Worm (Caenorhabditis elegans): ENCODE data around the gene ral-1.

The ral-1 gene

ce11 chrIII:3271682-3272081 lies 39.4 kb upstream of the ral-1 start:
- TF ChIP-seq fkh-2 (tag; optimal IDR thresholded peaks at IDR 0.05) (no peak), nhr-23 (tag; optimal IDR thresholded peaks at IDR 0.05) (peak; percentile 61), nhr-77 (tag; optimal IDR thresholded peaks at IDR 0.05) (no peak), ceh-28 (tag; optimal IDR thresholded peaks at IDR 0.05) (peak; percentile 53), snpc-4 (tag; optimal IDR thresholded peaks at IDR 0.05) (peak; percentile 26), hmg-11 (tag; optimal IDR thresholded peaks at IDR 0.05) (peak; percentile 47), elt-3 (tag; optimal IDR thresholded peaks at IDR 0.05) (no peak), nfya-1 (tag; optimal IDR thresholded peaks at IDR 0.05; ENCODE audit: insufficient read depth) (peak; percentile 65), skn-1 (tag; optimal IDR thresholded peaks at IDR 0.05) (no peak), elt-2 (tag; optimal IDR thresholded peaks at IDR 0.05) (peak; percentile 71), aly-2 (tag; optimal IDR thresholded peaks at IDR 0.05) (no peak), tbx-2 (tag; optimal IDR thresholded peaks at IDR 0.05) (peak; percentile 54), R02D3.7 (tag; optimal IDR thresholded peaks at IDR 0.05) (peak; percentile 31), lin-15B (tag; optimal IDR thresholded peaks at IDR 0.05) (no peak), pqm-1 (tag; optimal IDR thresholded peaks at IDR 0.05) (peak; percentile 27), nhr-237 (tag; optimal IDR thresholded peaks at IDR 0.05) (no peak), pha-4 (tag; optimal IDR thresholded peaks at IDR 0.05) (peak; percentile 66)

DNA sequence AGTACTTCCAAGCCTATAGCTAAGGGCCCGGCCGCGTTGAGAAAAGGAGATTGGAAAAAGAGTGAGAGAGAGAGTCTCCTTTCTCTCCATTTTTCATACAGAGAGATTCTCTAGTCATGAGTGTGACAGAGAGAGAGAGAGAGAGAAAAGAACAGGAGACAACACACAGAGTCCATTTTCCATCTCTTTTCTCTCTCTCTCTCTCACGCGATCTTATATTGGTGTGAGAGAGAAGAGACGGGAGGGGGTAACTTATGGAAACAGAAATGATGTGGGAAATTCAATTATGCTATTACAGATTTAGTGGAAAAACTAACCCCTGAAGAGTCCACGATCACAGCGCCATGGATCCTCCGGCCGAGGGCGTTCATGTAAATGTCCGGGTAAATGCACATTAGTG lies 38.0 kb upstream of the ral-1 start:
- TF ChIP-seq lin-39 (tag; optimal IDR thresholded peaks at IDR 0.05) (peak; percentile 12), ceh-16 (tag; optimal IDR thresholded peaks at IDR 0.05) (no peak), nhr-23 (tag; optimal IDR thresholded peaks at IDR 0.05) (peak; percentile 20), sea-2 (GFP tag; optimal IDR thresholded peaks at IDR 0.05) (no peak), ztf-4 (tag; optimal IDR thresholded peaks at IDR 0.05) (no peak), pqm-1 (tag; optimal IDR thresholded peaks at IDR 0.05) (no peak), ZK546.5 (tag; optimal IDR thresholded peaks at IDR 0.05) (no peak), nfya-1 (tag; optimal IDR thresholded peaks at IDR 0.05; ENCODE audit: insufficient read depth) (peak; percentile 50), pha-4 (tag; optimal IDR thresholded peaks at IDR 0.05) (peak; percentile 24), fos-1 (tag; optimal IDR thresholded peaks at IDR 0.05) (no peak), aly-2 (tag; optimal IDR thresholded peaks at IDR 0.05) (no peak), daf-12 (tag; optimal IDR thresholded peaks at IDR 0.05) (no peak), nhr-76 (tag; optimal IDR thresholded peaks at IDR 0.05) (no peak), mml-1 (tag; optimal IDR thresholded peaks at IDR 0.05) (no peak), jun-1 (tag; optimal IDR thresholded peaks at IDR 0.05) (no peak)

DNA sequence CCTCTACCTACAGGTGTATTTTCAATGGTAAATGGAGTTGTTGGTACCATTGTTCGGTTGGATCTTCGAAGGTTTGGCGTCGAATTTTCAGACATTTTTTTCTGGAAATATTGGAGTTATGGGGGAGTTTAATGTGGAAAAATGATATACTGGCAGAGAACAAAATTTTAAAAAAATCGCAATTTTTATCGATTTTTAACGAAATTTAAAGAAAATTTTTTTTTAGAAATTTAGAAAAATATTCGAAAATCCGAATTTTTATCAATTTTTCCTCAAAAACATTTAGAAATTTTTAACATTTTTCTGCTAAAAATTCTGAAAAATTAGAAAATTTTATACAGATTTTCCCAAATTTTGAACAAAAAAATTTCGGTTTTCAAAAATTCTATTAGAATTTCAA lies 32.5 kb upstream of the ral-1 start, which contains the start of gene Y53G8AM.8:
TSS of gene Y53G8AM.8 (minus strand) at position 101 of the 400 bp plus-strand sequence.
- TF ChIP-seq nhr-11 (tag; optimal IDR thresholded peaks at IDR 0.05) (no peak), nhr-77 (tag; optimal IDR thresholded peaks at IDR 0.05) (no peak), jun-1 (tag; optimal IDR thresholded peaks at IDR 0.05) (no peak), elt-2 (tag; optimal IDR thresholded peaks at IDR 0.05) (no peak), lin-39 (tag; optimal IDR thresholded peaks at IDR 0.05) (no peak), snpc-4 (tag; optimal IDR thresholded peaks at IDR 0.05) (no peak), ceh-9 (tag; optimal IDR thresholded peaks at IDR 0.05) (no peak), unc-62 (GFP tag; optimal IDR thresholded peaks at IDR 0.05) (no peak), aly-2 (tag; optimal IDR thresholded peaks at IDR 0.05) (no peak), egl-27 (tag; optimal IDR thresholded peaks at IDR 0.05) (no peak), ZK546.5 (tag; optimal IDR thresholded peaks at IDR 0.05) (no peak), nhr-25 (tag; optimal IDR thresholded peaks at IDR 0.05) (no peak), lsy-12 (tag; optimal IDR thresholded peaks at IDR 0.05) (no peak)

DNA sequence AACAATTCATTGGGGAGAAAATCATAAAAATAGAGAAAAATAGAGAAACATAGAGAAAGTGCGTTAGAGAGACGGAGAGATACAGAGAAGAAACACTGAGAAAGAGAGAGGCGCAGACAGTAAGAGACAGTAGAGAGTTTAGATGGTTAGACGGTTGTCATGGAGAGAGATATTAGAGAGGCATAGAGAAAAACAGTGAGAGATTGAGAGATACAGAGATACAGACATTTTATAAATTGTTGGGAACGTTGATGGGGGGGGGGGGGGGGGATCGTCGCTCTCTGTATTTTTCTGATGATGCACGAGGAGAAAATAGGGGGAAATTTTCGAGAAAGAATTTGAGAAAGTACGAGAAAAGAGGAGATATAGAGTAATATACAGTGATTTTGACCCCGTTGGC lies 31.8 kb upstream of the ral-1 start:
- peak; percentile 92 for TF ChIP-seq nhr-23 (tag; optimal IDR thresholded peaks at IDR 0.05)
- TF ChIP-seq tbx-2 (tag; optimal IDR thresholded peaks at IDR 0.05): no peak
- peak; percentile 64 for TF ChIP-seq jun-1 (tag; optimal IDR thresholded peaks at IDR 0.05)
- TF ChIP-seq elt-2 (tag; optimal IDR thresholded peaks at IDR 0.05): peak; percentile 61
- TF ChIP-seq egl-27 (tag; optimal IDR thresholded peaks at IDR 0.05): no peak
- TF ChIP-seq pha-4 (tag; optimal IDR thresholded peaks at IDR 0.05): peak; percentile 87
- no peak for TF ChIP-seq daf-12 (tag; optimal IDR thresholded peaks at IDR 0.05)
- TF ChIP-seq nhr-28 (tag; optimal IDR thresholded peaks at IDR 0.05): no peak
- peak; percentile 22 for TF ChIP-seq skn-1 (tag; optimal IDR thresholded peaks at IDR 0.05)
- no peak for TF ChIP-seq nhr-67 (tag; optimal IDR thresholded peaks at IDR 0.05)
- TF ChIP-seq ztf-4 (tag; optimal IDR thresholded peaks at IDR 0.05): no peak
- TF ChIP-seq fkh-2 (tag; optimal IDR thresholded peaks at IDR 0.05): no peak
- peak; percentile 82 for TF ChIP-seq ceh-28 (tag; optimal IDR thresholded peaks at IDR 0.05)
- TF ChIP-seq nhr-43 (tag; optimal IDR thresholded peaks at IDR 0.05; ENCODE audit: poor library complexity, severe bottlenecking): peak; percentile 73
- TF ChIP-seq nhr-77 (tag; optimal IDR thresholded peaks at IDR 0.05): no peak
- TF ChIP-seq elt-3 (tag; optimal IDR thresholded peaks at IDR 0.05): no peak
- TF ChIP-seq ceh-16 (tag; optimal IDR thresholded peaks at IDR 0.05): no peak
- no peak for TF ChIP-seq egl-5 (tag; optimal IDR thresholded peaks at IDR 0.05)
- TF ChIP-seq fos-1 (tag; optimal IDR thresholded peaks at IDR 0.05): no peak
- no peak for TF ChIP-seq snpc-4 (tag; optimal IDR thresholded peaks at IDR 0.05)
- TF ChIP-seq mdl-1 (tag; optimal IDR thresholded peaks at IDR 0.05): no peak
- no peak for TF ChIP-seq eor-1 (tag; optimal IDR thresholded peaks at IDR 0.05)
- no peak for TF ChIP-seq elt-1 (tag; optimal IDR thresholded peaks at IDR 0.05)
- TF ChIP-seq lin-39 (tag; optimal IDR thresholded peaks at IDR 0.05): no peak
- TF ChIP-seq ama-1 (optimal IDR thresholded peaks at IDR 0.05): no peak
- peak; percentile 77 for TF ChIP-seq hmg-11 (tag; optimal IDR thresholded peaks at IDR 0.05)
- TF ChIP-seq lsy-12 (tag; optimal IDR thresholded peaks at IDR 0.05): peak; percentile 29
- TF ChIP-seq nhr-76 (tag; optimal IDR thresholded peaks at IDR 0.05): no peak
- TF ChIP-seq nhr-25 (tag; optimal IDR thresholded peaks at IDR 0.05): peak; percentile 90
- no peak for TF ChIP-seq ceh-9 (tag; optimal IDR thresholded peaks at IDR 0.05)
- peak; percentile 63 for TF ChIP-seq nhr-11 (tag; optimal IDR thresholded peaks at IDR 0.05)
- TF ChIP-seq ZK546.5 (tag; optimal IDR thresholded peaks at IDR 0.05): no peak
- TF ChIP-seq nhr-237 (tag; optimal IDR thresholded peaks at IDR 0.05): no peak
- no peak for TF ChIP-seq ztf-11 (tag; optimal IDR thresholded peaks at IDR 0.05)
- peak; percentile 58 for TF ChIP-seq pqm-1 (tag; optimal IDR thresholded peaks at IDR 0.05)
- peak; percentile 78 for TF ChIP-seq nfya-1 (tag; optimal IDR thresholded peaks at IDR 0.05; ENCODE audit: insufficient read depth)
- no peak for TF ChIP-seq sea-2 (GFP tag; optimal IDR thresholded peaks at IDR 0.05)
